Worm (Caenorhabditis elegans) whole organism, mixed stage, embryonic: ENCODE data around the gene nhr-122.
"Not testable (repeated sequence)": the region's sequence is repeated elsewhere in the genome, so short reads cannot be mapped to it uniquely, and the experiment has no call there.

Source experiments
- M03D4.4 ChIP-seq: sonication (generic microtip); optimal IDR thresholded peaks from 2 replicates; lab custom pipeline; 2017; ENCODE audit warnings: mild to moderate bottlenecking, missing genetic modification characterization, missing compliant biosample characterization
- bed-3 ChIP-seq: fragments of 200-800 bp; sonication (Bioruptor generic); optimal IDR thresholded peaks from 3 replicates; lab custom pipeline; 2018; ENCODE audit warnings: mild to moderate bottlenecking, missing genetic modification characterization, moderate library complexity, missing compliant biosample characterization
- ceh-39 ChIP-seq: fragments of 150-350 bp; optimal IDR thresholded peaks from 2 replicates; lab custom pipeline; 2014; ENCODE audit warnings: missing biosample characterization, missing genetic modification characterization
- ceh-43 ChIP-seq: fragments of 200-800 bp; sonication (Bioruptor generic); optimal IDR thresholded peaks from 2 replicates; lab custom pipeline; 2018; ENCODE audit warnings: mild to moderate bottlenecking, missing genetic modification characterization, moderate library complexity, missing compliant biosample characterization
- ceh-83 ChIP-seq: fragments of 200-800 bp; sonication (Bioruptor generic); optimal IDR thresholded peaks from 2 replicates; lab custom pipeline; 2018; ENCODE audit warnings: mild to moderate bottlenecking, missing genetic modification characterization, missing compliant biosample characterization
- ces-1 ChIP-seq: fragments of 150-350 bp; optimal IDR thresholded peaks from 2 replicates; lab custom pipeline; 2014; ENCODE audit warnings: missing biosample characterization, missing genetic modification reagents, missing genetic modification characterization
- cnd-1 ChIP-seq: fragments of 200-800 bp; sonication (Bioruptor generic); optimal IDR thresholded peaks from 2 replicates; lab custom pipeline; 2018; ENCODE audit warnings: mild to moderate bottlenecking, missing genetic modification characterization, missing compliant biosample characterization
- drap-1 ChIP-seq: fragments of 200-800 bp; sonication (Bioruptor generic); optimal IDR thresholded peaks from 3 replicates; lab custom pipeline; 2018; ENCODE audit warnings: mild to moderate bottlenecking, missing genetic modification characterization, missing compliant biosample characterization
- elt-3 ChIP-seq: fragments of 150-350 bp; optimal IDR thresholded peaks from 2 replicates; lab custom pipeline; 2014; ENCODE audit warnings: missing biosample characterization, missing genetic modification characterization
- ham-2 ChIP-seq: fragments of 200-800 bp; sonication (Bioruptor generic); optimal IDR thresholded peaks from 2 replicates; lab custom pipeline; 2018; ENCODE audit warnings: mild to moderate bottlenecking, missing genetic modification characterization, missing compliant biosample characterization
- hlh-1 ChIP-seq: fragments of 150-350 bp; optimal IDR thresholded peaks from 2 replicates; lab custom pipeline; 2014; ENCODE audit warnings: missing biosample characterization, missing genetic modification reagents, missing genetic modification characterization
- lin-13 ChIP-seq: fragments of 150-350 bp; optimal IDR thresholded peaks from 2 replicates; lab custom pipeline; 2014; ENCODE audit warnings: missing biosample characterization, missing genetic modification characterization
- lsy-2 ChIP-seq: fragments of 150-350 bp; optimal IDR thresholded peaks from 2 replicates; lab custom pipeline; 2014; ENCODE audit warnings: missing biosample characterization, missing genetic modification characterization
- mab-5 ChIP-seq: fragments of 150-350 bp; optimal IDR thresholded peaks from 2 replicates; lab custom pipeline; 2014; ENCODE audit warnings: missing biosample characterization, missing genetic modification characterization
- mep-1 ChIP-seq: fragments of 150-350 bp; optimal IDR thresholded peaks from 2 replicates; lab custom pipeline; 2017; ENCODE audit warnings: missing biosample characterization, missing genetic modification reagents, missing genetic modification characterization, inconsistent platforms
- mls-2 ChIP-seq: sonication (generic microtip); optimal IDR thresholded peaks from 2 replicates; lab custom pipeline; 2016; ENCODE audit warnings: mild to moderate bottlenecking, missing genetic modification characterization, moderate library complexity, missing compliant biosample characterization
- nhr-12 ChIP-seq: fragments of 150-350 bp; optimal IDR thresholded peaks from 2 replicates; lab custom pipeline; 2014; ENCODE audit warnings: missing biosample characterization, missing genetic modification characterization
- nhr-2 ChIP-seq: fragments of 150-350 bp; optimal IDR thresholded peaks from 2 replicates; lab custom pipeline; 2014; ENCODE audit warnings: missing biosample characterization, missing genetic modification characterization
- nhr-237 ChIP-seq: fragments of 150-350 bp; optimal IDR thresholded peaks from 2 replicates; lab custom pipeline; 2014; ENCODE audit warnings: missing biosample characterization, missing genetic modification characterization
- nhr-28 ChIP-seq: fragments of 150-350 bp; optimal IDR thresholded peaks from 2 replicates; lab custom pipeline; 2014; ENCODE audit warnings: missing biosample characterization, missing genetic modification characterization
- nhr-76 ChIP-seq: sonication (generic microtip); optimal IDR thresholded peaks from 2 replicates; lab custom pipeline; 2017; ENCODE audit warnings: missing biosample characterization, missing genetic modification characterization
- snpc-4 ChIP-seq: fragments of 150-350 bp; optimal IDR thresholded peaks from 2 replicates; lab custom pipeline; 2014; ENCODE audit warnings: missing biosample characterization, missing genetic modification characterization
- sptf-1 ChIP-seq: sonication (generic microtip); optimal IDR thresholded peaks from 2 replicates; lab custom pipeline; 2017; ENCODE audit warnings: mild to moderate bottlenecking, missing genetic modification characterization, moderate library complexity, missing compliant biosample characterization
- tbx-8 ChIP-seq: fragments of 200-800 bp; sonication (Bioruptor generic); optimal IDR thresholded peaks from 2 replicates; lab custom pipeline; 2018; ENCODE audit warnings: mild to moderate bottlenecking, missing genetic modification characterization, moderate library complexity, missing compliant biosample characterization
- unc-120 ChIP-seq: sonication (generic microtip); optimal IDR thresholded peaks from 2 replicates; lab custom pipeline; 2017; ENCODE audit warnings: missing genetic modification characterization, missing compliant biosample characterization; ENCODE audit not compliant: poor library complexity, severe bottlenecking
- unc-39 ChIP-seq: fragments of 150-350 bp; optimal IDR thresholded peaks from 2 replicates; lab custom pipeline; 2014; ENCODE audit warnings: missing biosample characterization, missing genetic modification characterization
- unc-62 ChIP-seq: fragments of 150-350 bp; optimal IDR thresholded peaks from 2 replicates; lab custom pipeline; 2014; ENCODE audit warnings: missing biosample characterization, missing genetic modification reagents, missing genetic modification characterization
- zip-8 ChIP-seq: fragments of 150-350 bp; optimal IDR thresholded peaks from 2 replicates; lab custom pipeline; 2014; ENCODE audit warnings: missing biosample characterization, missing genetic modification characterization
- ztf-11 ChIP-seq: fragments of 150-350 bp; optimal IDR thresholded peaks from 2 replicates; lab custom pipeline; 2014; ENCODE audit warnings: missing biosample characterization, missing genetic modification characterization

The nhr-122 gene

DNA sequence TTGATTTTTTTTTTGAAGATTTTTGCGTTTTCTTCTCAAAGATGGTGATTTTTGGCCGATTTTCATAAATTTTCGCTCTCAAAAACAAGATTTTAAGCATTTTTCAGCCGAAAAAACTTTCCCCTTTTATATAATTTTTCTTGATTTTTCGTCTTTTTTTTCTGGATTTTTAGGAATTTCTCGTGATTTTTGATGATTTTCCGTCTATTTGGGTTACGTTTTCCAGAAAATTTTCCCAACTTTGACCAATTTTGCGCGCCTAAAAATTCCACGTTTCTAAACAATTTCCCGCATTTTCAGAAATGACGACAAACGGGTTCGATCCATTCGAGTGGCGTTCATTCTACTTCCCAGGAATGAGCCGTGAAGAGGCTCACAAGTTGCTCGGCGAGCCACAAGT, 16.7 kb upstream of the nhr-122 start, which contains the start of gene ced-2:
Gene ced-2, plus strand, starts transcription at position 301 of the 400 bp plus-strand sequence.
- TF ChIP-seq sptf-1 (tag; lab: Kevin White, UChicago): no peak
- no peak for TF ChIP-seq unc-62
- no peak for TF ChIP-seq zip-8 (tag; lab: Kevin White, UChicago)
- no peak for TF ChIP-seq nhr-28 (tag; lab: Kevin White, UChicago)
- TF ChIP-seq mab-5 (tag; lab: Kevin White, UChicago): no peak
- no peak for TF ChIP-seq ham-2 (GFP tag; lab: Kevin White, UChicago)
- no peak for TF ChIP-seq drap-1 (GFP tag; lab: Kevin White, UChicago)
- TF ChIP-seq ceh-39: no peak
- TF ChIP-seq hlh-1 (tag; lab: Kevin White, UChicago): no peak
- TF ChIP-seq, all 35 proteins: peak for 0

ce11 chrIV:1600784-1601183, 12.9 kb upstream of the nhr-122 start:
- no peak for TF ChIP-seq sptf-1 (tag; lab: Kevin White, UChicago)
- TF ChIP-seq snpc-4 (tag; lab: Kevin White, UChicago): no peak
- TF ChIP-seq M03D4.4 (tag; lab: Kevin White, UChicago): no peak
- no peak for TF ChIP-seq ham-2 (GFP tag; lab: Kevin White, UChicago)
- TF ChIP-seq nhr-237: no peak
- no peak for TF ChIP-seq mls-2
- TF ChIP-seq ceh-39: no peak
- no peak for TF ChIP-seq bed-3 (GFP tag; lab: Kevin White, UChicago)
- no peak for TF ChIP-seq drap-1 (GFP tag; lab: Kevin White, UChicago)

DNA sequence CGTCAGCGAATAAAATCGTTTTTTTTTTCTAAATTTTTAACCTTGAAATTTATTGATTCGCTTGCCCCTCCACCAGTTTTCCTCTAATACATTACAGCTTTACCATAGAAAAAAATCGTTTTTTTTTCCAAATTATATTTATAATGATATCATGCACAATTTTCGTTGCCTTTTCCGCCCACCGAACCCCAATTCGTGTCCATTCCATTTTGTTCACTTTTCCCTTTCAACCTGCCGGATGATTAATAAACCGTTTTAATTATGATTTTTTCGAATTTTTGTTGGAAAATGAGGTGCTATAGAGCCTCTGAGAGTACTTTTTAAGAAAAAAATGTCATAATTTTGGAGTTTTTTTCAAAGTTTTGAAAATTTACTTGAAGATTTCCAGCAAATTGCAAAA, 12.3 kb upstream of the nhr-122 start, which contains the start of gene set-23:
Gene set-23, plus strand, starts transcription at position 301 of the 400 bp plus-strand sequence.
- TF ChIP-seq hlh-1 (tag; lab: Kevin White, UChicago) (no peak), mab-5 (tag; lab: Kevin White, UChicago) (no peak), elt-3 (tag; lab: Kevin White, UChicago) (no peak), unc-120 (no peak), ztf-11 (tag; lab: Kevin White, UChicago) (no peak), nhr-28 (tag; lab: Kevin White, UChicago) (no peak), nhr-237 (no peak)

- no peak for TF ChIP-seq sptf-1 (tag; lab: Kevin White, UChicago)
- TF ChIP-seq unc-120: no peak
- no peak for TF ChIP-seq snpc-4 (tag; lab: Kevin White, UChicago)
- no peak for TF ChIP-seq cnd-1 (tag; lab: Kevin White, UChicago)
- no peak for TF ChIP-seq nhr-76 (tag; lab: Kevin White, UChicago)
- no peak for TF ChIP-seq lsy-2 (tag; lab: Kevin White, UChicago)
Observed at ce11 chrIV:1602936-1603457, 10.7 kb upstream of the nhr-122 start.

DNA sequence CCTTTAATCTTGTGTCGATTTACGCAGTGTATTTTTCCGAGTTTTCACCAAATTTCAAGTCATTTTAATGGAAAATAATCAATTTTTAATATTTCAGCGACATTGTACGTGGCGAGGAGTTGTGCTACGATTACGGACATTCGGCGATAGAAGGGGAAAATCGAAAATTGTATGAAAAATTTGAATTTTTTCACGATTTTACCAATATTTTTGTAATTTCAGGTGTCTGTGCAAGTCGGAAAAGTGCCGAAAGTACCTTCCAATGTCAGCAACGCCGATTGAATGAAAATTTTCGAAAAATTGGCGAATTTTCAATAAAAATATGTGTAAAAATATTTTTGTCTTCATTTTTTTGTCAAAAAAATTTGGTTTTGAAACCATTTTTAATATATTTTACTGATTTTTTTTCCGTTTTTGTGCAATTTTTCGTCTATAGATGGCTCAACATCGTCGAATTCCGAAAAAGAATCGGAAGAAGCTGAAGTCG, 8.4 kb upstream of the nhr-122 start, which contains the start of gene Y41D4B.11:
Gene Y41D4B.11, plus strand, starts transcription at position 437 of the 487 bp plus-strand sequence.
- no peak for TF ChIP-seq tbx-8
- no peak for TF ChIP-seq ceh-43 (GFP tag; lab: Kevin White, UChicago)
- no peak for TF ChIP-seq nhr-28 (tag; lab: Kevin White, UChicago)
- TF ChIP-seq M03D4.4 (tag; lab: Kevin White, UChicago): no peak
- TF ChIP-seq lin-13 (tag; lab: Kevin White, UChicago): no peak
- TF ChIP-seq nhr-2: no peak
- no peak for TF ChIP-seq unc-39
- TF ChIP-seq unc-120: no peak
- TF ChIP-seq nhr-12 (tag; lab: Kevin White, UChicago): no peak
- no peak for TF ChIP-seq ham-2 (GFP tag; lab: Kevin White, UChicago)
- no peak for TF ChIP-seq cnd-1 (tag; lab: Kevin White, UChicago)
- TF ChIP-seq mls-2: no peak
- no peak for TF ChIP-seq ceh-83 (GFP tag; lab: Kevin White, UChicago)
- TF ChIP-seq sptf-1 (tag; lab: Kevin White, UChicago): no peak
- no peak for TF ChIP-seq mep-1
- TF ChIP-seq ces-1 (GFP tag; lab: Kevin White, UChicago): no peak

ce11 chrIV:1609973-1610372, 3.7 kb upstream of the nhr-122 start, which contains the start of gene dsl-3:
TSS of gene dsl-3 (plus strand) at chrIV:1610273.
- not testable (repeated sequence) for TF ChIP-seq lsy-2 (tag; lab: Kevin White, UChicago); nhr-12 (tag; lab: Kevin White, UChicago); nhr-237
